Fruit fly (Drosophila melanogaster) Kc167 (cell line): Measurements from ENCODE around the gene CG3726.

Experiments used
- Sin3A ChIP-seq: fragments of >200 bp; optimal IDR thresholded peaks from 2 replicates; lab custom pipeline; 2018; ENCODE audit warnings: missing external identifiers
- psq ChIP-seq: fragments of >200 bp; optimal IDR thresholded peaks from 2 replicates; lab custom pipeline; 2017; ENCODE audit warnings: missing external identifiers

DNA sequence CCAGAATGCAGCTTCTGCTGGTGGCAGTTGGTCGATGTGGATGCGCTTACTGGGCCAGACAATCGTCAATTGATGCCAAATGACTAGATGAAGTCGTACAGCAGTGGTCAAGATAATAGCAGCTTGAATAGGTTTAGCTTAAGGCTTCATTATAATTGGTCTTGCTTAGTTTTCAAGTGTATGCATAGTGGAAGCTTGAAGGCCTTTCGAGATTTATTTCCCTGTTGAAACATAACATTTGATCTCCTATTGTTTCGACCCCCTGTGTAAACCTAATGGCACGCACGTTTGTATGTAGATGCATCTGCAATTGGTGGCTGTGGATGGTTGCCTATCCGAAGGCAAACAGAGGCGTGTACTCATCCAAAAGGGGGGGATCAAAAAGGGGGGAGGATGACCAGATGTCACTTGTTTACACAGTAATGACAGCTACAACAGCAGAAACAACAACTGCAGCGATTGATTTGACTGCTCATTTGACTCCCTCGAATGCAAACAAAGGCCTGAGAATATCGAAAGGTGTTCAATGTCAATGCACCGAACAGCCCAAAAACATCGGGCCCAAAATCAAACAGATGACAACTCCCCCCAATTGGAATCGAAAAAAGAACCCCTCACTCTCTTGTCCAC lies 51.3 kb downstream of the CG3726 start:
- TF ChIP-seq psq (lab: Kevin White, UChicago) (no peak), Sin3A (no peak)
